Worm (Caenorhabditis elegans) whole organism, mixed stage, embryonic: ENCODE results near the gene cisd-3.2.

Source experiments
- ceh-43 ChIP-seq: fragments of 200-800 bp; sonication (Bioruptor generic); optimal IDR thresholded peaks from 2 replicates; lab custom pipeline; 2018; ENCODE audit warnings: mild to moderate bottlenecking, missing genetic modification characterization, moderate library complexity, missing compliant biosample characterization
- ceh-83 ChIP-seq: fragments of 200-800 bp; sonication (Bioruptor generic); optimal IDR thresholded peaks from 2 replicates; lab custom pipeline; 2018; ENCODE audit warnings: mild to moderate bottlenecking, missing genetic modification characterization, missing compliant biosample characterization
- elt-3 ChIP-seq: fragments of 150-350 bp; optimal IDR thresholded peaks from 2 replicates; lab custom pipeline; 2014; ENCODE audit warnings: missing biosample characterization, missing genetic modification characterization
- lin-13 ChIP-seq: fragments of 150-350 bp; optimal IDR thresholded peaks from 2 replicates; lab custom pipeline; 2014; ENCODE audit warnings: missing biosample characterization, missing genetic modification characterization
- nhr-12 ChIP-seq: fragments of 150-350 bp; optimal IDR thresholded peaks from 2 replicates; lab custom pipeline; 2014; ENCODE audit warnings: missing biosample characterization, missing genetic modification characterization
- pha-4 ChIP-seq: fragments of 150-350 bp; optimal IDR thresholded peaks from 2 replicates; lab custom pipeline; 2018; ENCODE audit warnings: missing biosample characterization, missing genetic modification reagents, missing genetic modification characterization
- snpc-4 ChIP-seq: fragments of 150-350 bp; optimal IDR thresholded peaks from 2 replicates; lab custom pipeline; 2014; ENCODE audit warnings: missing biosample characterization, missing genetic modification characterization
- unc-62 ChIP-seq: fragments of 150-350 bp; optimal IDR thresholded peaks from 2 replicates; lab custom pipeline; 2014; ENCODE audit warnings: missing biosample characterization, missing genetic modification reagents, missing genetic modification characterization
- ztf-11 ChIP-seq: fragments of 150-350 bp; optimal IDR thresholded peaks from 2 replicates; lab custom pipeline; 2014; ENCODE audit warnings: missing biosample characterization, missing genetic modification characterization

- no peak for TF ChIP-seq ztf-11 (tag; lab: Kevin White, UChicago)
- no peak for TF ChIP-seq elt-3 (tag; lab: Kevin White, UChicago)
- no peak for TF ChIP-seq snpc-4 (tag; lab: Kevin White, UChicago)
- TF ChIP-seq pha-4 (tag; lab: Kevin White, UChicago): no peak
- no peak for TF ChIP-seq unc-62 (GFP tag; lab: Kevin White, UChicago)
- no peak for TF ChIP-seq ceh-83 (GFP tag; lab: Kevin White, UChicago)
- TF ChIP-seq lin-13 (tag; lab: Kevin White, UChicago): no peak
- no peak for TF ChIP-seq ceh-43
- no peak for TF ChIP-seq nhr-12 (tag; lab: Kevin White, UChicago)
Measured at ce11 chrIII:1508244-1508643, 32.0 kb upstream of the cisd-3.2 start.
